Fruit fly (Drosophila melanogaster) whole organism, embryonic: Measurements from ENCODE around the gene org-1.

Experiments
- Ada2b ChIP-seq: fragments of 200-800 bp; sonication (Bioruptor generic); IDR thresholded peaks from 2 replicates; pipeline ENCODE4 v1.3.6; 2022; ENCODE audit warnings: missing biosample characterization, missing genetic modification characterization
- Bdp1 ChIP-seq: fragments of 200-800 bp; sonication (Bioruptor generic); optimal IDR thresholded peaks from 3 replicates; lab custom pipeline; 2016; ENCODE audit warnings: missing biosample characterization, missing genetic modification characterization
- CG10147 ChIP-seq: fragments of 200-800 bp; sonication (Bioruptor generic); optimal IDR thresholded peaks from 2 replicates; lab custom pipeline; 2019; ENCODE audit warnings: missing biosample characterization, mild to moderate bottlenecking, missing genetic modification characterization, moderate library complexity
- CG10209 ChIP-seq: fragments of 200-800 bp; sonication (Bioruptor generic); optimal IDR thresholded peaks from 3 replicates; lab custom pipeline; 2017; ENCODE audit warnings: missing biosample characterization, mild to moderate bottlenecking, missing genetic modification characterization, missing genetic modification reagents
- CG10321 ChIP-seq: fragments of 200-800 bp; sonication (Bioruptor generic); IDR thresholded peaks from 2 replicates; pipeline ENCODE4 v1.3.6; 2022; ENCODE audit warnings: missing biosample characterization, missing genetic modification characterization
- CG10979 ChIP-seq: fragments of 200-800 bp; sonication (Bioruptor generic); optimal IDR thresholded peaks from 2 replicates; lab custom pipeline; 2018; ENCODE audit warnings: missing biosample characterization, mild to moderate bottlenecking, missing genetic modification characterization, moderate library complexity
- CG12155 ChIP-seq: fragments of 200-800 bp; sonication (Bioruptor generic); optimal IDR thresholded peaks from 3 replicates; lab custom pipeline; 2016; ENCODE audit warnings: missing biosample characterization, missing genetic modification characterization
- CG15269 ChIP-seq: fragments of 200-800 bp; sonication (Bioruptor generic); optimal IDR thresholded peaks from 2 replicates; lab custom pipeline; 2018; ENCODE audit warnings: missing biosample characterization, mild to moderate bottlenecking, missing genetic modification characterization, moderate library complexity
- CG15696 ChIP-seq: fragments of 200-800 bp; sonication (Bioruptor generic); optimal IDR thresholded peaks from 2 replicates; lab custom pipeline; 2019; ENCODE audit warnings: missing biosample characterization, mild to moderate bottlenecking, missing genetic modification characterization, moderate library complexity
- CG1603 ChIP-seq: fragments of 200-800 bp; sonication (Bioruptor generic); optimal IDR thresholded peaks from 2 replicates; lab custom pipeline; 2019; ENCODE audit warnings: missing biosample characterization, mild to moderate bottlenecking, missing genetic modification characterization, moderate library complexity
- CG17186 ChIP-seq: fragments of 200-800 bp; sonication (Bioruptor generic); optimal IDR thresholded peaks from 3 replicates; lab custom pipeline; 2017; ENCODE audit warnings: missing biosample characterization, missing genetic modification reagents, missing genetic modification characterization
- CG2202 ChIP-seq: fragments of 200-800 bp; sonication (Bioruptor generic); optimal IDR thresholded peaks from 2 replicates; lab custom pipeline; 2018; ENCODE audit warnings: missing biosample characterization, mild to moderate bottlenecking, missing genetic modification characterization
- CG32532 ChIP-seq: fragments of 200-800 bp; sonication (Bioruptor generic); IDR thresholded peaks from 2 replicates; pipeline ENCODE4 v1.3.6; 2022; ENCODE audit warnings: missing biosample characterization, missing genetic modification characterization
- CG4282 ChIP-seq: fragments of 200-800 bp; sonication (Bioruptor generic); optimal IDR thresholded peaks from 2 replicates; lab custom pipeline; 2016; ENCODE audit warnings: missing biosample characterization, missing genetic modification characterization
- CG4730 ChIP-seq: fragments of 200-800 bp; sonication (Bioruptor generic); IDR thresholded peaks from 2 replicates; pipeline ENCODE4 v1.3.6; 2022; ENCODE audit warnings: missing biosample characterization, missing genetic modification characterization
- CG6654 ChIP-seq: fragments of 200-800 bp; sonication (Bioruptor generic); optimal IDR thresholded peaks from 2 replicates; lab custom pipeline; 2017; ENCODE audit warnings: missing biosample characterization, mild to moderate bottlenecking, missing genetic modification characterization
- CG6683 ChIP-seq: fragments of 200-800 bp; sonication (Bioruptor generic); optimal IDR thresholded peaks from 2 replicates; lab custom pipeline; 2017; ENCODE audit warnings: missing biosample characterization, mild to moderate bottlenecking, missing genetic modification characterization, missing genetic modification reagents
- CG7357 ChIP-seq: fragments of 200-800 bp; sonication (Bioruptor generic); IDR thresholded peaks from 3 replicates; pipeline ENCODE4 v1.3.6; 2022; ENCODE audit warnings: missing biosample characterization, missing genetic modification characterization
- CG9437 ChIP-seq: fragments of 200-800 bp; sonication (Bioruptor generic); optimal IDR thresholded peaks from 2 replicates; lab custom pipeline; 2018; ENCODE audit warnings: missing biosample characterization, mild to moderate bottlenecking, missing genetic modification characterization
- D ChIP-seq, 2 experiments: fragments of 200-800 bp in 1 of 2; fragments of >200 bp in 1 of 2; sonication (Bioruptor generic) in 1 of 2; optimal IDR thresholded peaks; 2 replicates in 1 of 2; 3 replicates in 1 of 2; lab custom pipeline; 2017; ENCODE audit warnings: mild to moderate bottlenecking in 1 of 2, missing biosample characterization in 1 of 2, missing genetic modification characterization in 1 of 2, missing genetic modification reagents in 1 of 2
- Deaf1 ChIP-seq: fragments of 200-800 bp; optimal IDR thresholded peaks from 3 replicates; lab custom pipeline; 2019; ENCODE audit warnings: missing biosample characterization, mild to moderate bottlenecking, missing genetic modification characterization, moderate library complexity
- Ets65A ChIP-seq: fragments of 200-800 bp; sonication (Bioruptor generic); peaks from one replicate; lab custom pipeline; 2016; ENCODE audit warnings: missing biosample characterization, missing genetic modification characterization
- HLH54F ChIP-seq: fragments of 200-800 bp; sonication (Bioruptor generic); optimal IDR thresholded peaks from 3 replicates; lab custom pipeline; 2016; ENCODE audit warnings: missing biosample characterization, missing genetic modification characterization
- Hand ChIP-seq: fragments of 200-800 bp; sonication (Bioruptor generic); optimal IDR thresholded peaks from 2 replicates; lab custom pipeline; 2017; ENCODE audit warnings: mild to moderate bottlenecking, missing biosample characterization, missing genetic modification reagents, missing genetic modification characterization
- MESR4 ChIP-seq: fragments of 200-800 bp; sonication (Bioruptor generic); optimal IDR thresholded peaks from 2 replicates; lab custom pipeline; 2018; ENCODE audit warnings: missing biosample characterization, mild to moderate bottlenecking, missing genetic modification characterization, moderate library complexity
- NK7.1 ChIP-seq: fragments of 200-800 bp; sonication (Bioruptor generic); optimal IDR thresholded peaks from 3 replicates; lab custom pipeline; 2016; ENCODE audit warnings: missing biosample characterization, missing genetic modification characterization
- PHDP ChIP-seq: fragments of 200-800 bp; sonication (Bioruptor generic); optimal IDR thresholded peaks from 3 replicates; lab custom pipeline; 2018; ENCODE audit warnings: missing biosample characterization, mild to moderate bottlenecking, missing genetic modification characterization, moderate library complexity
- Sin3A ChIP-seq: fragments of >200 bp; optimal IDR thresholded peaks from 2 replicates; lab custom pipeline; 2018
- abd-A ChIP-seq: fragments of 200-800 bp; sonication (Bioruptor generic); optimal IDR thresholded peaks from 3 replicates; lab custom pipeline; 2019; ENCODE audit warnings: missing biosample characterization, mild to moderate bottlenecking, missing genetic modification characterization, moderate library complexity
- ase ChIP-seq: fragments of 200-800 bp; sonication (Bioruptor generic); IDR thresholded peaks from 3 replicates; pipeline ENCODE4 v1.3.6; 2022; ENCODE audit warnings: missing biosample characterization, missing genetic modification characterization
- bigmax ChIP-seq: fragments of 200-800 bp; sonication (Bioruptor generic); optimal IDR thresholded peaks from 2 replicates; lab custom pipeline; 2018; ENCODE audit warnings: missing biosample characterization, mild to moderate bottlenecking, missing genetic modification characterization
- cg ChIP-seq: fragments of 200-800 bp; sonication (Bioruptor generic); optimal IDR thresholded peaks from 3 replicates; lab custom pipeline; 2019; ENCODE audit warnings: missing biosample characterization, mild to moderate bottlenecking, missing genetic modification characterization, moderate library complexity
- croc ChIP-seq: fragments of 200-800 bp; sonication (Bioruptor generic); conservative IDR thresholded peaks from 3 replicates; pipeline ENCODE4 v1.3.6; 2022; ENCODE audit warnings: missing biosample characterization, missing genetic modification characterization
- dm ChIP-seq: fragments of 200-800 bp; sonication (Bioruptor generic); optimal IDR thresholded peaks from 3 replicates; lab custom pipeline; 2016; ENCODE audit warnings: missing biosample characterization, missing genetic modification characterization
- dmrt99B ChIP-seq: fragments of 200-800 bp; sonication (Bioruptor generic); optimal IDR thresholded peaks from 2 replicates; lab custom pipeline; 2018; ENCODE audit warnings: missing biosample characterization, mild to moderate bottlenecking, missing genetic modification characterization, moderate library complexity
- fu2 ChIP-seq: fragments of 200-800 bp; sonication (Bioruptor generic); optimal IDR thresholded peaks from 2 replicates; lab custom pipeline; 2016; ENCODE audit warnings: missing biosample characterization, missing genetic modification characterization
- grn ChIP-seq: fragments of 200-800 bp; sonication (Bioruptor generic); optimal IDR thresholded peaks from 3 replicates; lab custom pipeline; 2017; ENCODE audit warnings: missing biosample characterization, missing genetic modification characterization
- gsb ChIP-seq: fragments of 200-800 bp; sonication (Bioruptor generic); IDR thresholded peaks from 2 replicates; pipeline ENCODE4 v1.3.6; 2022; ENCODE audit warnings: missing biosample characterization, missing genetic modification characterization
- lbe ChIP-seq: fragments of 200-800 bp; sonication (Bioruptor generic); optimal IDR thresholded peaks from 2 replicates; lab custom pipeline; 2016; ENCODE audit warnings: missing biosample characterization, mild to moderate bottlenecking, missing genetic modification characterization
- lov ChIP-seq, 2 experiments: fragments of 200-800 bp in 1 of 2; fragments of >200 bp in 1 of 2; sonication (Bioruptor generic) in 1 of 2; IDR thresholded peaks in 1 of 2; optimal IDR thresholded peaks in 1 of 2; 2 replicates in 1 of 2; 3 replicates in 1 of 2; pipeline versions ENCODE4 v1.3.6 to Lab custom; 2017 to 2022; ENCODE audit warnings: missing biosample characterization in 1 of 2, missing genetic modification characterization in 1 of 2
- pb ChIP-seq: fragments of 200-800 bp; sonication (Bioruptor generic); optimal IDR thresholded peaks from 3 replicates; lab custom pipeline; 2016; ENCODE audit warnings: missing biosample characterization, missing genetic modification characterization
- pnt ChIP-seq: fragments of 200-800 bp; sonication (Bioruptor generic); optimal IDR thresholded peaks from 3 replicates; lab custom pipeline; 2016; ENCODE audit warnings: missing biosample characterization, missing genetic modification characterization
- sens ChIP-seq: fragments of 200-800 bp; sonication (Bioruptor generic); peaks from one replicate; lab custom pipeline; 2016; ENCODE audit warnings: missing biosample characterization, missing genetic modification characterization
- seq ChIP-seq: fragments of 200-800 bp; sonication (Bioruptor generic); IDR thresholded peaks from 2 replicates; pipeline ENCODE4 v1.3.6; 2022; ENCODE audit warnings: missing biosample characterization, missing genetic modification characterization
- sisA ChIP-seq: fragments of 200-800 bp; sonication (Bioruptor generic); IDR thresholded peaks from 2 replicates; pipeline ENCODE4 v1.3.6; 2022; ENCODE audit warnings: missing biosample characterization, missing genetic modification characterization
- slou ChIP-seq: fragments of 200-800 bp; sonication (Bioruptor generic); optimal IDR thresholded peaks from 3 replicates; lab custom pipeline; 2016; ENCODE audit warnings: missing biosample characterization, missing genetic modification characterization
- so ChIP-seq: fragments of 200-800 bp; sonication (Bioruptor generic); IDR thresholded peaks from 3 replicates; pipeline ENCODE4 v1.3.6; 2022; ENCODE audit warnings: missing biosample characterization, missing genetic modification characterization
- sr ChIP-seq: fragments of 200-800 bp; sonication (Bioruptor generic); IDR thresholded peaks from 3 replicates; pipeline ENCODE4 v1.3.6; 2022; ENCODE audit warnings: missing biosample characterization, missing genetic modification characterization
- tio ChIP-seq: fragments of 200-800 bp; sonication (Bioruptor generic); optimal IDR thresholded peaks from 2 replicates; lab custom pipeline; 2017; ENCODE audit warnings: missing biosample characterization, missing genetic modification characterization, inconsistent platforms
- usp ChIP-seq: fragments of >200 bp; optimal IDR thresholded peaks from 2 replicates; lab custom pipeline; 2017; ENCODE audit warnings: missing biosample characterization, missing genetic modification characterization
- wor ChIP-seq: fragments of 200-800 bp; sonication (Bioruptor generic); IDR thresholded peaks from 2 replicates; pipeline ENCODE4 v1.3.6; 2022; ENCODE audit warnings: missing biosample characterization, missing genetic modification characterization

Gene org-1

DNA sequence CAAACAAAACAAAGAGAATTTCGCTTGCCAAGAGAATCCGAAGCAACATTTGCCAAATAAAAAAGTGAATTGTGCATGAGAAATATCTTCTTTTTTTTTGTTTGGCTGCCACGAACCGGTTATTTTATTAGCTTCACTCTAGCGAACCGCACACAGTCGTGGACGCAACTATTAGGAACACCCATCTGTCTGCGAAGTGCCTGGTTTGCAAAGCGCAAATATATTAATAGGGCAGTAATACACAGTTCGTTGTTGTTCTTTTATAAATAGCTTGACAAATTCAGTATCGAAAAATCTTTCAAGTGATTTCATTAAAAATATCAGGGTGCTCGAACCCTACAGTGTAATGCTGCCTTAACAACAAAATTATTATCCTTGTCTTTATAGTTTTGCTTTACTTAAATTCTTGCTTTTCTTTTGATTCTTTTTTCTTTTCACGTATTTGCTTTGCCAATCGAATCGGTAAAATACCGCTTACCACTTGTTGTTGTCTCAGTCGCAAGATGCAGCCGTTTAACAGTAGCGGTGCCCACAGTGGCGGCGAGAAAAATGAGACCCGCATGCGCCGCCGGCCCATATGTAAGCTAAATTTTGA lies 36.7 kb upstream of the org-1 start (continued):
- TF ChIP-seq Ada2b (GFP tag; lab: Robert Waterston, UW): no peak
- TF ChIP-seq CG4730 (GFP tag; lab: Robert Waterston, UW): no peak
- TF ChIP-seq fu2 (GFP tag; lab: Kevin White, UChicago): peak; percentile 14
- TF ChIP-seq CG10209 (GFP tag; lab: Kevin White, UChicago): peak; percentile 11
- TF ChIP-seq NK7.1: no peak
- TF ChIP-seq Ets65A (GFP tag; lab: Kevin White, UChicago): peak; percentile 91
- TF ChIP-seq dm: no peak
- no peak for TF ChIP-seq CG7357 (GFP tag; lab: Robert Waterston, UW)
- peak; percentile 5 for TF ChIP-seq CG12155
- no peak for TF ChIP-seq lbe (GFP tag; lab: Kevin White, UChicago)
- TF ChIP-seq PHDP (tag; lab: Kevin White, UChicago): peak; percentile 10
- peak; percentile 83 for TF ChIP-seq sens (GFP tag; lab: Kevin White, UChicago)
- no peak for TF ChIP-seq Hand
- no peak for TF ChIP-seq seq
- peak; percentile 33 for TF ChIP-seq dmrt99B (tag; lab: Kevin White, UChicago)
- peak; percentile 38 for TF ChIP-seq tio
- TF ChIP-seq CG10147 (GFP tag; lab: Kevin White, UChicago): no peak
- TF ChIP-seq CG10321 (GFP tag; lab: Robert Waterston, UW): no peak
- no peak for TF ChIP-seq grn (GFP tag; lab: Kevin White, UChicago)
- TF ChIP-seq CG6654 (GFP tag; lab: Kevin White, UChicago): no peak
- no peak for TF ChIP-seq bigmax (GFP tag; lab: Kevin White, UChicago)
- no peak for TF ChIP-seq Sin3A (lab: Kevin White, UChicago)
- no peak for TF ChIP-seq Bdp1 (GFP tag; lab: Kevin White, UChicago)
- no peak for TF ChIP-seq wor
- TF ChIP-seq CG4282 (GFP tag; lab: Kevin White, UChicago): no peak
- no peak for TF ChIP-seq D (optimal IDR thresholded peaks at IDR 0.05; lab: Kevin White, UChicago)
- TF ChIP-seq D (GFP tag; optimal IDR thresholded peaks at IDR 0.05; lab: Kevin White, UChicago): no peak
- TF ChIP-seq CG6683: no peak
- no peak for TF ChIP-seq abd-A (tag; lab: Kevin White, UChicago)
- TF ChIP-seq pnt (GFP tag; lab: Kevin White, UChicago): peak; percentile 21
- TF ChIP-seq ase (GFP tag; lab: Robert Waterston, UW): no peak
- TF ChIP-seq Deaf1 (tag; lab: Kevin White, UChicago): no peak
- peak; percentile 18 for TF ChIP-seq HLH54F (GFP tag; lab: Kevin White, UChicago)
- TF ChIP-seq usp (GFP tag; lab: Kevin White, UChicago): no peak
- peak; percentile 37; the same call in 1 of the 2 replicates for TF ChIP-seq CG32532
- no peak for TF ChIP-seq slou (GFP tag; lab: Kevin White, UChicago)
- no peak for TF ChIP-seq CG17186 (GFP tag; lab: Kevin White, UChicago)
- TF ChIP-seq so: no peak
- no peak for TF ChIP-seq croc (GFP tag; lab: Robert Waterston, UW)
- TF ChIP-seq lov (optimal IDR thresholded peaks at IDR 0.05; lab: Kevin White, UChicago): no peak
- no peak for TF ChIP-seq lov (GFP tag; IDR thresholded peaks at IDR 0.05; lab: Robert Waterston, UW)
- TF ChIP-seq gsb (GFP tag; lab: Robert Waterston, UW): no peak
- peak; percentile 2 for TF ChIP-seq CG1603 (tag; lab: Kevin White, UChicago)
- peak; percentile 14 for TF ChIP-seq CG10979 (tag; lab: Kevin White, UChicago)
- no peak for TF ChIP-seq CG9437
- TF ChIP-seq CG15269: peak; percentile 7
- no peak for TF ChIP-seq pb (GFP tag; lab: Kevin White, UChicago)
- TF ChIP-seq sisA (GFP tag; lab: Robert Waterston, UW): no peak
- TF ChIP-seq CG2202: no peak
- TF ChIP-seq sr (GFP tag; lab: Robert Waterston, UW): no peak
- TF ChIP-seq CG15696: no peak
- no peak for TF ChIP-seq cg
- TF ChIP-seq MESR4: no peak
